Fruit fly (Drosophila melanogaster) whole organism, embryonic: Measurements from ENCODE around the gene v.

Source experiments
- Adf1 ChIP-seq: fragments of 200-800 bp; sonication (Bioruptor generic); IDR thresholded peaks from 2 replicates; pipeline ENCODE4 v1.3.6; 2022; ENCODE audit warnings: missing biosample characterization, missing genetic modification characterization
- Aef1 ChIP-seq: fragments of 200-800 bp; sonication (Bioruptor generic); IDR thresholded peaks from 3 replicates; pipeline ENCODE4 v1.3.6; 2022; ENCODE audit warnings: missing biosample characterization, missing genetic modification characterization
- Atf3 ChIP-seq: fragments of 200-800 bp; sonication (Bioruptor generic); optimal IDR thresholded peaks from 3 replicates; lab custom pipeline; 2016; ENCODE audit warnings: missing biosample characterization, missing genetic modification characterization
- CG10366 ChIP-seq: fragments of 200-800 bp; sonication (Bioruptor generic); IDR thresholded peaks from 2 replicates; pipeline ENCODE4 v1.3.6; 2022; ENCODE audit warnings: missing biosample characterization, missing genetic modification characterization
- CG10431 ChIP-seq: fragments of 200-800 bp; sonication (Bioruptor generic); optimal IDR thresholded peaks from 3 replicates; lab custom pipeline; 2018; ENCODE audit warnings: missing biosample characterization, mild to moderate bottlenecking, missing genetic modification characterization
- CG10565 ChIP-seq: fragments of 200-800 bp; sonication (Bioruptor generic); optimal IDR thresholded peaks from 3 replicates; lab custom pipeline; 2016; ENCODE audit warnings: missing biosample characterization, mild to moderate bottlenecking, missing genetic modification characterization
- CG10654 ChIP-seq: fragments of 200-800 bp; sonication (Bioruptor generic); optimal IDR thresholded peaks from 2 replicates; lab custom pipeline; 2016; ENCODE audit warnings: missing biosample characterization, missing genetic modification characterization
- CG12391 ChIP-seq: fragments of 200-800 bp; sonication (Bioruptor generic); optimal IDR thresholded peaks from 3 replicates; lab custom pipeline; 2018; ENCODE audit warnings: missing biosample characterization, mild to moderate bottlenecking, missing genetic modification characterization, moderate library complexity
- CG15514 ChIP-seq: fragments of 200-800 bp; sonication (Bioruptor generic); optimal IDR thresholded peaks from 3 replicates; lab custom pipeline; 2017; ENCODE audit warnings: missing biosample characterization, missing genetic modification characterization, mild to moderate bottlenecking, moderate library complexity, missing genetic modification reagents
- CG15696 ChIP-seq: fragments of 200-800 bp; sonication (Bioruptor generic); optimal IDR thresholded peaks from 2 replicates; lab custom pipeline; 2019; ENCODE audit warnings: missing biosample characterization, mild to moderate bottlenecking, missing genetic modification characterization, moderate library complexity
- CG1602 ChIP-seq: fragments of 200-800 bp; sonication (Bioruptor generic); optimal IDR thresholded peaks from 3 replicates; lab custom pipeline; 2016; ENCODE audit warnings: missing biosample characterization, missing genetic modification characterization
- CG17186 ChIP-seq: fragments of 200-800 bp; sonication (Bioruptor generic); optimal IDR thresholded peaks from 3 replicates; lab custom pipeline; 2017; ENCODE audit warnings: missing biosample characterization, missing genetic modification reagents, missing genetic modification characterization
- CG18011 ChIP-seq: fragments of 200-800 bp; sonication (Bioruptor generic); optimal IDR thresholded peaks from 2 replicates; lab custom pipeline; 2017; ENCODE audit warnings: missing biosample characterization, missing genetic modification characterization, mild to moderate bottlenecking, moderate library complexity, missing genotype
- CG3281 ChIP-seq: fragments of 200-800 bp; sonication (Bioruptor generic); optimal IDR thresholded peaks from 3 replicates; lab custom pipeline; 2017; ENCODE audit warnings: missing biosample characterization, mild to moderate bottlenecking, missing genetic modification characterization
- CG3726 ChIP-seq: fragments of 200-800 bp; sonication (Bioruptor generic); IDR thresholded peaks from 3 replicates; pipeline ENCODE4, ENCODE4 v1.3.6; 2022; ENCODE audit warnings: missing biosample characterization, missing genetic modification characterization
- CG3838 ChIP-seq: fragments of 200-800 bp; sonication (Bioruptor generic); optimal IDR thresholded peaks from 3 replicates; lab custom pipeline; 2016; ENCODE audit warnings: missing biosample characterization, missing genetic modification characterization
- CG4404 ChIP-seq: fragments of 200-800 bp; sonication (Bioruptor generic); IDR thresholded peaks from 2 replicates; pipeline ENCODE4 v1.3.6; 2022; ENCODE audit warnings: missing biosample characterization, missing genetic modification characterization
- CG5180 ChIP-seq: fragments of 200-800 bp; sonication (Bioruptor generic); optimal IDR thresholded peaks from 3 replicates; lab custom pipeline; 2017; ENCODE audit warnings: missing biosample characterization, missing genetic modification characterization, mild to moderate bottlenecking, moderate library complexity, missing genetic modification reagents
- CG8924 ChIP-seq: fragments of 200-800 bp; optimal IDR thresholded peaks from 3 replicates; lab custom pipeline; 2019; ENCODE audit warnings: missing biosample characterization, mild to moderate bottlenecking, missing genetic modification characterization, moderate library complexity
- CG9437 ChIP-seq: fragments of 200-800 bp; sonication (Bioruptor generic); optimal IDR thresholded peaks from 2 replicates; lab custom pipeline; 2018; ENCODE audit warnings: missing biosample characterization, mild to moderate bottlenecking, missing genetic modification characterization
- CoRest ChIP-seq: fragments of 200-800 bp; sonication (Bioruptor generic); optimal IDR thresholded peaks from 3 replicates; lab custom pipeline; 2018; ENCODE audit warnings: missing biosample characterization, mild to moderate bottlenecking, missing genetic modification characterization, moderate library complexity
- Drgx ChIP-seq: fragments of 200-800 bp; sonication (Bioruptor generic); IDR thresholded peaks from 2 replicates; pipeline ENCODE4 v1.3.6; 2022; ENCODE audit warnings: missing biosample characterization, missing genetic modification characterization
- ERR ChIP-seq: fragments of 200-800 bp; sonication (Bioruptor generic); optimal IDR thresholded peaks from 2 replicates; lab custom pipeline; 2016; ENCODE audit warnings: missing biosample characterization, missing genetic modification characterization
- Eip74EF ChIP-seq, 2 experiments: fragments of 200-800 bp in 1 of 2; fragments of >200 bp in 1 of 2; sonication (Bioruptor generic) in 1 of 2; optimal IDR thresholded peaks; 2 replicates each; lab custom pipeline; 2017 to 2019; ENCODE audit warnings: missing biosample characterization in 2 of 2, missing genetic modification characterization in 2 of 2, mild to moderate bottlenecking in 1 of 2, moderate library complexity in 1 of 2
- H15 ChIP-seq: fragments of 200-800 bp; sonication (Bioruptor generic); IDR thresholded peaks from 3 replicates; pipeline ENCODE4 v1.3.6; 2022; ENCODE audit warnings: missing biosample characterization, missing genetic modification characterization
- HLH54F ChIP-seq: fragments of 200-800 bp; sonication (Bioruptor generic); optimal IDR thresholded peaks from 3 replicates; lab custom pipeline; 2016; ENCODE audit warnings: missing biosample characterization, missing genetic modification characterization
- Hr78 ChIP-seq, 2 experiments: fragments of 200-800 bp in 1 of 2; fragments of >200 bp in 1 of 2; sonication (Bioruptor generic) in 1 of 2; optimal IDR thresholded peaks; 2 replicates each; lab custom pipeline; 2017 to 2019; ENCODE audit warnings: missing biosample characterization in 2 of 2, missing genetic modification characterization in 2 of 2, mild to moderate bottlenecking in 1 of 2, moderate library complexity in 1 of 2
- MTF-1 ChIP-seq: fragments of 200-800 bp; sonication (Bioruptor generic); optimal IDR thresholded peaks from 2 replicates; lab custom pipeline; 2018; ENCODE audit warnings: missing biosample characterization, mild to moderate bottlenecking, missing genetic modification characterization, borderline replicate concordance
- Med ChIP-seq: fragments of 200-800 bp; sonication (Bioruptor generic); peaks from one replicate; lab custom pipeline; 2016; ENCODE audit warnings: missing biosample characterization, missing genetic modification characterization, mild to moderate bottlenecking, inconsistent platforms, moderate library complexity
- Neu2 ChIP-seq: fragments of 200-800 bp; sonication (Bioruptor generic); optimal IDR thresholded peaks from 3 replicates; lab custom pipeline; 2016; ENCODE audit warnings: missing biosample characterization, missing genetic modification characterization, borderline replicate concordance
- Ravus ChIP-seq: fragments of 200-800 bp; sonication (Bioruptor generic); IDR thresholded peaks from 2 replicates; pipeline ENCODE4 v1.3.6; 2022; ENCODE audit warnings: missing biosample characterization, missing genetic modification characterization
- Stat92E ChIP-seq, 3 experiments: fragments of >200 bp in 2 of 3; fragments of 200-800 bp in 1 of 3; sonication (Bioruptor generic) in 1 of 3; optimal IDR thresholded peaks; 2 replicates each; lab custom pipeline; 2017 to 2019; ENCODE audit warnings: missing biosample characterization in 3 of 3, missing genetic modification characterization in 3 of 3, mild to moderate bottlenecking in 1 of 3, moderate library complexity in 1 of 3
- YL-1 ChIP-seq: fragments of 200-800 bp; sonication (Bioruptor generic); optimal IDR thresholded peaks from 3 replicates; lab custom pipeline; 2017; ENCODE audit warnings: missing biosample characterization, mild to moderate bottlenecking, missing genetic modification characterization
- ab ChIP-seq: fragments of 200-800 bp; sonication (Bioruptor generic); optimal IDR thresholded peaks from 2 replicates; lab custom pipeline; 2016; ENCODE audit warnings: missing biosample characterization, missing genetic modification characterization
- caup ChIP-seq: fragments of 200-800 bp; sonication (Bioruptor generic); optimal IDR thresholded peaks from 3 replicates; lab custom pipeline; 2017; ENCODE audit warnings: missing biosample characterization, mild to moderate bottlenecking, missing genetic modification characterization, moderate library complexity; ENCODE audit not compliant: severe bottlenecking
- chn ChIP-seq: fragments of 200-800 bp; sonication (Bioruptor generic); optimal IDR thresholded peaks from 2 replicates; lab custom pipeline; 2016; ENCODE audit warnings: missing biosample characterization, missing genetic modification characterization
- corto ChIP-seq: fragments of 200-800 bp; sonication (Bioruptor generic); optimal IDR thresholded peaks from 2 replicates; lab custom pipeline; 2016; ENCODE audit warnings: missing biosample characterization, mild to moderate bottlenecking, missing genetic modification characterization, moderate library complexity
- da ChIP-seq: fragments of 200-800 bp; sonication (Bioruptor generic); optimal IDR thresholded peaks from 2 replicates; lab custom pipeline; 2016; ENCODE audit warnings: missing biosample characterization, missing genetic modification characterization
- danr ChIP-seq: fragments of 200-800 bp; sonication (Bioruptor generic); IDR thresholded peaks from 2 replicates; pipeline ENCODE4 v1.3.6; 2022; ENCODE audit warnings: missing biosample characterization, missing genetic modification characterization
- disco-r ChIP-seq: fragments of 200-800 bp; sonication (Bioruptor generic); optimal IDR thresholded peaks from 2 replicates; lab custom pipeline; 2016; ENCODE audit warnings: missing biosample characterization, missing genetic modification characterization
- emc ChIP-seq: fragments of 200-800 bp; sonication (Bioruptor generic); optimal IDR thresholded peaks from 2 replicates; lab custom pipeline; 2016; ENCODE audit warnings: missing biosample characterization, missing genetic modification characterization
- en ChIP-seq: fragments of 200-800 bp; sonication (Bioruptor generic); optimal IDR thresholded peaks from 2 replicates; lab custom pipeline; 2016; ENCODE audit warnings: missing biosample characterization, missing genetic modification characterization
- ham ChIP-seq: fragments of 200-800 bp; sonication (Bioruptor generic); IDR thresholded peaks from 2 replicates; pipeline ENCODE4 v1.3.6; 2022; ENCODE audit warnings: missing biosample characterization, missing genetic modification characterization
- inv ChIP-seq: fragments of 200-800 bp; sonication (Bioruptor generic); IDR thresholded peaks from 2 replicates; pipeline ENCODE4 v1.3.6; 2022; ENCODE audit warnings: missing biosample characterization, missing genetic modification characterization; ENCODE audit not compliant: partially characterized antibody
- kay ChIP-seq: fragments of 200-800 bp; sonication (Bioruptor generic); optimal IDR thresholded peaks from 2 replicates; lab custom pipeline; 2016; ENCODE audit warnings: missing biosample characterization, missing genetic modification characterization
- maf-S ChIP-seq: fragments of 200-800 bp; sonication (Bioruptor generic); optimal IDR thresholded peaks from 2 replicates; lab custom pipeline; 2016; ENCODE audit warnings: missing biosample characterization, missing genetic modification characterization
- peb ChIP-seq: fragments of 200-800 bp; sonication (Bioruptor generic); IDR thresholded peaks from 2 replicates; pipeline ENCODE4 v1.3.6; 2022; ENCODE audit warnings: missing biosample characterization, missing genetic modification characterization
- pros ChIP-seq: fragments of 200-800 bp; sonication (Bioruptor generic); optimal IDR thresholded peaks from 3 replicates; lab custom pipeline; 2019; ENCODE audit warnings: missing biosample characterization, mild to moderate bottlenecking, missing genetic modification characterization, moderate library complexity
- sc ChIP-seq, 3 experiments: fragments of >200 bp in 2 of 3; fragments of 200-800 bp in 1 of 3; sonication (Bioruptor generic) in 1 of 3; optimal IDR thresholded peaks; 2 replicates in 2 of 3; 3 replicates in 1 of 3; lab custom pipeline; 2017; ENCODE audit warnings: mild to moderate bottlenecking in 1 of 3, missing biosample characterization in 1 of 3, missing genetic modification characterization in 1 of 3, missing genetic modification reagents in 1 of 3
- vfl ChIP-seq: fragments of 200-800 bp; sonication (Bioruptor generic); optimal IDR thresholded peaks from 2 replicates; lab custom pipeline; 2016; ENCODE audit warnings: missing biosample characterization, missing genetic modification characterization

The v gene

DNA sequence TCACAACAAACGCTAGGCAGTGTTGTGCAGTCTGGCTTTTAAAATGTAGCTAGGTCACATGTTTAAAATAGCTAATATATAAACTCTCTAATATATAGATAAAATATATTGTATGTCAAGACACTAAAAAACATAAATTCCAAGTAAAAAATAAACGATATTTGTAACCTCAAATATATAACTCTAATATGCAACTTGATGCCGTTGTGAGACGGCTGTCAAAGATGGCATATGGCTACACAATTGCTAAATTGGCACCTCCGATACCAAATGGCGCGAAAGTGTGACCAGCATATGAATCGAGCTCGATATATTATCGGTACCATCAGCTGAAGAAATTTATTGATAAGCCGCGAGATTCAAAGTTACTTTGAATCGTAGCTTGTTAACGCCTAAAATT, 24.5 kb upstream of the v start, which contains the start of gene CG1582 (continued):
- TF ChIP-seq corto (GFP tag; lab: Kevin White, UChicago), result no peak
- no peak for TF ChIP-seq CG5180 (GFP tag; lab: Kevin White, UChicago)
- peak; percentile 14 for TF ChIP-seq YL-1 (GFP tag; lab: Kevin White, UChicago)
- no peak for TF ChIP-seq CG8924
- no peak for TF ChIP-seq sc (optimal IDR thresholded peaks at IDR 0.05; lab: Kevin White, UChicago)
- no peak for TF ChIP-seq sc (GFP tag; optimal IDR thresholded peaks at IDR 0.05; lab: Kevin White, UChicago)
- TF ChIP-seq CG15696 (tag; lab: Kevin White, UChicago), result peak; percentile 25
- TF ChIP-seq disco-r, result no peak
- TF ChIP-seq CG10565 (GFP tag; lab: Kevin White, UChicago), result no peak
- TF ChIP-seq da (GFP tag; lab: Kevin White, UChicago), result no peak
- TF ChIP-seq peb (GFP tag; lab: Robert Waterston, UW), result no peak
- TF ChIP-seq vfl, result no peak
- TF ChIP-seq CG12391 (tag; lab: Kevin White, UChicago), result peak; percentile 53
- no peak for TF ChIP-seq CG3838 (GFP tag; lab: Kevin White, UChicago)
- TF ChIP-seq MTF-1 (GFP tag; lab: Kevin White, UChicago), result no peak
- no peak for TF ChIP-seq CG10431 (GFP tag; lab: Kevin White, UChicago)
- TF ChIP-seq ERR (GFP tag; lab: Kevin White, UChicago), result no peak
- TF ChIP-seq Hr78 (GFP tag; optimal IDR thresholded peaks at IDR 0.05; lab: Kevin White, UChicago), result no peak
- no peak for TF ChIP-seq Atf3 (GFP tag; lab: Kevin White, UChicago)
- no peak for TF ChIP-seq ham (GFP tag; lab: Robert Waterston, UW)
- TF ChIP-seq Ravus (GFP tag; lab: Robert Waterston, UW), result no peak
- TF ChIP-seq CG9437 (GFP tag; lab: Kevin White, UChicago), result peak; percentile 44
- TF ChIP-seq HLH54F (GFP tag; lab: Kevin White, UChicago), result no peak
- no peak for TF ChIP-seq H15 (GFP tag; lab: Robert Waterston, UW)
- TF ChIP-seq CoRest (tag; lab: Kevin White, UChicago), result peak; percentile 63
- no peak for TF ChIP-seq CG1602 (GFP tag; lab: Kevin White, UChicago)
- no peak for TF ChIP-seq CG10654 (GFP tag; lab: Kevin White, UChicago)
- TF ChIP-seq caup (GFP tag; lab: Kevin White, UChicago), result no peak
- TF ChIP-seq Neu2 (GFP tag; lab: Kevin White, UChicago), result no peak
- TF ChIP-seq Drgx, result no peak
- TF ChIP-seq CG10366 (GFP tag; lab: Robert Waterston, UW), result no peak
- TF ChIP-seq pros (GFP tag; lab: Kevin White, UChicago), result no peak
- TF ChIP-seq CG3726 (GFP tag; lab: Robert Waterston, UW), result no peak
- no peak for TF ChIP-seq kay (GFP tag; lab: Kevin White, UChicago)
- TF ChIP-seq Eip74EF (GFP tag; optimal IDR thresholded peaks at IDR 0.05; lab: Kevin White, UChicago), result no peak
- TF ChIP-seq CG15514 (GFP tag; lab: Kevin White, UChicago), result peak; percentile 59
- no peak for TF ChIP-seq danr
- TF ChIP-seq CG18011, result no peak
- TF ChIP-seq en (GFP tag; lab: Kevin White, UChicago), result no peak
- no peak for TF ChIP-seq chn (GFP tag; lab: Kevin White, UChicago)
- TF ChIP-seq CG4404 (GFP tag; lab: Robert Waterston, UW), result no peak
- no peak for TF ChIP-seq Stat92E (GFP tag; optimal IDR thresholded peaks at IDR 0.05; lab: Kevin White, UChicago)
- peak; percentile 91 for TF ChIP-seq CG17186
- no peak for TF ChIP-seq maf-S (GFP tag; lab: Kevin White, UChicago)
- peak; percentile 51 for TF ChIP-seq Med (GFP tag; lab: Kevin White, UChicago)
- no peak for TF ChIP-seq Adf1 (GFP tag; lab: Robert Waterston, UW)
- no peak for TF ChIP-seq ab
- no peak for TF ChIP-seq emc
- peak; percentile 38 for TF ChIP-seq CG3281 (GFP tag; lab: Kevin White, UChicago)
- TF ChIP-seq inv (GFP tag; lab: Robert Waterston, UW), result no peak
- TF ChIP-seq Aef1 (GFP tag; lab: Robert Waterston, UW), result no peak
